Fruit fly (Drosophila melanogaster) Kc167 (cell line): Measurements from ENCODE around the gene Elba3.

Experiments
- Myc ChIP-seq: fragments of >200 bp; optimal IDR thresholded peaks from 2 replicates; lab custom pipeline; 2017; ENCODE audit warnings: missing external identifiers
- Sin3A ChIP-seq: fragments of >200 bp; optimal IDR thresholded peaks from 2 replicates; lab custom pipeline; 2018; ENCODE audit warnings: missing external identifiers
- h ChIP-seq: fragments of >200 bp; optimal IDR thresholded peaks from 3 replicates; lab custom pipeline; 2018; ENCODE audit warnings: missing external identifiers
- insv ChIP-seq: fragments of >200 bp; optimal IDR thresholded peaks from 3 replicates; lab custom pipeline; 2018; ENCODE audit warnings: missing external identifiers
- psq ChIP-seq: fragments of >200 bp; optimal IDR thresholded peaks from 2 replicates; lab custom pipeline; 2017; ENCODE audit warnings: missing external identifiers
- ttk ChIP-seq: sonication (Bioruptor generic); optimal IDR thresholded peaks from 2 replicates; lab custom pipeline; 2017; ENCODE audit warnings: missing external identifiers

Elba3 gene

dm6 chr2L:4726021-4726420 is 38.7 kb downstream of the Elba3 start:
- no peak for TF ChIP-seq ttk (lab: Kevin White, UChicago)
- no peak for TF ChIP-seq Myc (lab: Kevin White, UChicago)
- TF ChIP-seq Sin3A (lab: Kevin White, UChicago), result no peak
- TF ChIP-seq h (lab: Kevin White, UChicago), result no peak
- TF ChIP-seq psq (lab: Kevin White, UChicago), result no peak
- TF ChIP-seq insv (lab: Kevin White, UChicago), result no peak

dm6 chr2L:4734358-4734757 is 47.0 kb downstream of the Elba3 start, which contains the start of gene CG15631:
Gene CG15631, minus strand, starts transcription at chr2L:4734458.
- TF ChIP-seq ttk (lab: Kevin White, UChicago) (no peak), insv (lab: Kevin White, UChicago) (no peak), Sin3A (lab: Kevin White, UChicago) (no peak), Myc (lab: Kevin White, UChicago) (no peak), h (lab: Kevin White, UChicago) (no peak), psq (lab: Kevin White, UChicago) (no peak)
